Worm (Caenorhabditis elegans) whole organism, L3 larva: ENCODE data around the gene irld-14.

Experiments
- R02D3.7 ChIP-seq: fragments of 150-350 bp; optimal IDR thresholded peaks from 2 replicates; lab custom pipeline; 2014; ENCODE audit warnings: missing biosample characterization, missing genetic modification characterization
- ZK546.5 ChIP-seq: sonication (generic microtip); optimal IDR thresholded peaks from 2 replicates; lab custom pipeline; 2017; ENCODE audit warnings: missing biosample characterization, missing genetic modification characterization
- aly-2 ChIP-seq: fragments of 150-350 bp; optimal IDR thresholded peaks from 2 replicates; lab custom pipeline; 2014; ENCODE audit warnings: missing biosample characterization, missing genetic modification characterization
- ama-1 ChIP-seq: fragments of 150-350 bp; optimal IDR thresholded peaks from 2 replicates; lab custom pipeline; 2018
- ceh-16 ChIP-seq: sonication (generic microtip); optimal IDR thresholded peaks from 2 replicates; lab custom pipeline; 2017; ENCODE audit warnings: missing biosample characterization, missing genetic modification characterization
- ceh-28 ChIP-seq: fragments of 150-350 bp; optimal IDR thresholded peaks from 2 replicates; lab custom pipeline; 2014; ENCODE audit warnings: missing biosample characterization, missing genetic modification reagents, missing genetic modification characterization
- ceh-82 ChIP-seq: fragments of 150-350 bp; optimal IDR thresholded peaks from 2 replicates; lab custom pipeline; 2014; ENCODE audit warnings: missing biosample characterization, missing genetic modification characterization
- ceh-9 ChIP-seq: sonication (generic microtip); optimal IDR thresholded peaks from 2 replicates; lab custom pipeline; 2018; ENCODE audit warnings: missing biosample characterization, missing genetic modification characterization
- egl-5 ChIP-seq: fragments of 150-350 bp; optimal IDR thresholded peaks from 2 replicates; lab custom pipeline; 2017; ENCODE audit warnings: missing biosample characterization, missing genetic modification reagents, missing genetic modification characterization, inconsistent platforms
- elt-1 ChIP-seq: fragments of 150-350 bp; optimal IDR thresholded peaks from 2 replicates; lab custom pipeline; 2014; ENCODE audit warnings: missing biosample characterization, missing genetic modification characterization
- elt-2 ChIP-seq: sonication (generic microtip); optimal IDR thresholded peaks from 2 replicates; lab custom pipeline; 2016; ENCODE audit warnings: missing genetic modification reagents, mild to moderate bottlenecking, missing genetic modification characterization, missing compliant biosample characterization
- elt-3 ChIP-seq, 3 experiments: fragments of 150-350 bp in 1 of 3; sonication (generic microtip) in 2 of 3; optimal IDR thresholded peaks; 2 replicates in 2 of 3; 4 replicates in 1 of 3; lab custom pipeline; 2014 to 2017; ENCODE audit warnings: missing biosample characterization in 3 of 3, missing genetic modification characterization in 3 of 3
- eor-1 ChIP-seq, 2 experiments: fragments of 150-350 bp; optimal IDR thresholded peaks; 2 replicates each; lab custom pipeline; 2014 to 2018; ENCODE audit warnings: missing biosample characterization in 2 of 2, missing genetic modification characterization in 2 of 2
- fkh-10 ChIP-seq: sonication (generic microtip); optimal IDR thresholded peaks from 2 replicates; lab custom pipeline; 2017; ENCODE audit warnings: missing biosample characterization, missing genetic modification reagents, missing genetic modification characterization
- fkh-2 ChIP-seq: fragments of 150-350 bp; optimal IDR thresholded peaks from 2 replicates; lab custom pipeline; 2014; ENCODE audit warnings: missing biosample characterization, missing genetic modification reagents, missing genetic modification characterization
- lin-15B ChIP-seq: fragments of 150-350 bp; optimal IDR thresholded peaks from 2 replicates; lab custom pipeline; 2014; ENCODE audit warnings: missing biosample characterization, missing genetic modification characterization
- lin-39 ChIP-seq: fragments of 150-350 bp; optimal IDR thresholded peaks from 2 replicates; lab custom pipeline; 2018; ENCODE audit warnings: missing biosample characterization, missing genetic modification reagents, missing genetic modification characterization
- lsy-12 ChIP-seq: sonication (generic microtip); optimal IDR thresholded peaks from 2 replicates; lab custom pipeline; 2016; ENCODE audit warnings: mild to moderate bottlenecking, missing genetic modification characterization, missing compliant biosample characterization
- mdl-1 ChIP-seq: fragments of 150-350 bp; optimal IDR thresholded peaks from 2 replicates; lab custom pipeline; 2014; ENCODE audit warnings: missing biosample characterization, missing genetic modification characterization
- mml-1 ChIP-seq: fragments of 150-350 bp; sonication (generic microtip); optimal IDR thresholded peaks from 3 replicates; lab custom pipeline; 2014; ENCODE audit warnings: missing biosample characterization, missing genetic modification characterization
- nfya-1 ChIP-seq: sonication (generic microtip); optimal IDR thresholded peaks from 2 replicates; lab custom pipeline; 2017; ENCODE audit warnings: missing genetic modification characterization, mild to moderate bottlenecking, missing compliant biosample characterization, antibody characterized with exemption, moderate library complexity; ENCODE audit not compliant: insufficient read depth
- nhr-11 ChIP-seq: fragments of 150-350 bp; optimal IDR thresholded peaks from 2 replicates; lab custom pipeline; 2014; ENCODE audit warnings: missing biosample characterization, missing genetic modification characterization
- nhr-12 ChIP-seq: fragments of 150-350 bp; optimal IDR thresholded peaks from 2 replicates; lab custom pipeline; 2014; ENCODE audit warnings: missing biosample characterization, missing genetic modification characterization
- nhr-23 ChIP-seq: fragments of 150-350 bp; optimal IDR thresholded peaks from 2 replicates; lab custom pipeline; 2014; ENCODE audit warnings: missing biosample characterization, missing genetic modification reagents, missing genetic modification characterization
- nhr-237 ChIP-seq: fragments of 150-350 bp; optimal IDR thresholded peaks from 2 replicates; lab custom pipeline; 2014; ENCODE audit warnings: missing biosample characterization, missing genetic modification characterization
- nhr-43 ChIP-seq: sonication (generic microtip); optimal IDR thresholded peaks from 2 replicates; lab custom pipeline; 2016; ENCODE audit warnings: mild to moderate bottlenecking, missing genetic modification characterization, missing compliant biosample characterization; ENCODE audit not compliant: poor library complexity, severe bottlenecking
- nhr-67 ChIP-seq: fragments of 150-350 bp; optimal IDR thresholded peaks from 2 replicates; lab custom pipeline; 2014; ENCODE audit warnings: missing biosample characterization, missing genetic modification characterization
- nhr-76 ChIP-seq: fragments of 150-350 bp; sonication (generic microtip); optimal IDR thresholded peaks from 5 replicates; lab custom pipeline; 2014; ENCODE audit warnings: missing biosample characterization, missing genetic modification characterization
- pha-4 ChIP-seq: fragments of 150-350 bp; optimal IDR thresholded peaks from 2 replicates; lab custom pipeline; 2014; ENCODE audit warnings: missing biosample characterization, missing genetic modification reagents, missing genetic modification characterization
- pqm-1 ChIP-seq: fragments of 150-350 bp; optimal IDR thresholded peaks from 2 replicates; lab custom pipeline; 2017; ENCODE audit warnings: missing biosample characterization, missing genetic modification characterization, inconsistent platforms
- sea-2 ChIP-seq: fragments of 150-350 bp; sonication (generic microtip); optimal IDR thresholded peaks from 4 replicates; lab custom pipeline; 2014; ENCODE audit warnings: missing biosample characterization, missing genetic modification reagents, missing genetic modification characterization
- skn-1 ChIP-seq: fragments of 150-350 bp; optimal IDR thresholded peaks from 2 replicates; lab custom pipeline; 2014; ENCODE audit warnings: missing biosample characterization, missing genetic modification characterization
- snpc-4 ChIP-seq: fragments of 150-350 bp; optimal IDR thresholded peaks from 2 replicates; lab custom pipeline; 2014; ENCODE audit warnings: missing biosample characterization, missing genetic modification characterization
- tbx-2 ChIP-seq: sonication (generic microtip); optimal IDR thresholded peaks from 2 replicates; lab custom pipeline; 2016; ENCODE audit warnings: mild to moderate bottlenecking, missing genetic modification characterization, missing compliant biosample characterization
- unc-39 ChIP-seq: sonication (generic microtip); optimal IDR thresholded peaks from 4 replicates; lab custom pipeline; 2017; ENCODE audit warnings: missing biosample characterization, missing genetic modification characterization
- zag-1 ChIP-seq: fragments of 150-350 bp; optimal IDR thresholded peaks from 2 replicates; lab custom pipeline; 2014; ENCODE audit warnings: missing biosample characterization, missing genetic modification characterization
- ztf-11 ChIP-seq: fragments of 150-350 bp; optimal IDR thresholded peaks from 2 replicates; lab custom pipeline; 2014; ENCODE audit warnings: missing biosample characterization, missing genetic modification characterization
- ztf-4 ChIP-seq: fragments of 150-350 bp; optimal IDR thresholded peaks from 2 replicates; lab custom pipeline; 2014; ENCODE audit warnings: missing biosample characterization, missing genetic modification characterization

Gene irld-14

DNA sequence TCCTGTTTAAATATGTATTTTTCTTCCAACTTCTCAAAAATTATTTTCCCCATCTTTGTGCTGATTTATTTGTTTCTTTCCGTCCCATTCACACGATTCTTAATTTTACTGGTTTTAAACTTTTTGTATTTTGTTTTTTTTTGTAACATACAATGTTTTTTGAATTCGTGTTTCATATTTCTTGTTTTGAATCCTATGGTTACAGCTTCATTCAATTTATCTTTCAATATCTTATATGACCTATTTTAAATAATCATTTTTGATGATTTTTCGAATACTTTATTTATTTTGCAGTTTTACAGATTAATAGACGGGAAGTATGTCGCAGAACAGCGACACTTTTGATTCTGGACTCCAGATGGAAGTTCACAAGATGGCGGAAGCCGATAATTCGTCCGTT, 8.5 kb downstream of the irld-14 start, which contains the start of gene hrde-2:
Gene hrde-2 (plus strand): TSS at position 301 of the 400 bp plus-strand sequence.
- TF ChIP-seq nfya-1 (tag; lab: Kevin White, UChicago) (no peak), lsy-12 (tag; lab: Kevin White, UChicago) (no peak), egl-5 (no peak), nhr-12 (tag; lab: Kevin White, UChicago) (no peak), mdl-1 (tag; lab: Kevin White, UChicago) (no peak), ztf-4 (no peak), ceh-9 (tag; lab: Kevin White, UChicago) (no peak), skn-1 (no peak), mml-1 (tag; lab: Kevin White, UChicago) (no peak), eor-1 (tag; optimal IDR thresholded peaks at IDR 0.05; lab: Kevin White, UChicago) (no peak), zag-1 (tag; lab: Kevin White, UChicago) (no peak), pha-4 (tag; lab: Kevin White, UChicago) (no peak), lin-39 (tag; lab: Kevin White, UChicago) (no peak), nhr-11 (no peak)

DNA sequence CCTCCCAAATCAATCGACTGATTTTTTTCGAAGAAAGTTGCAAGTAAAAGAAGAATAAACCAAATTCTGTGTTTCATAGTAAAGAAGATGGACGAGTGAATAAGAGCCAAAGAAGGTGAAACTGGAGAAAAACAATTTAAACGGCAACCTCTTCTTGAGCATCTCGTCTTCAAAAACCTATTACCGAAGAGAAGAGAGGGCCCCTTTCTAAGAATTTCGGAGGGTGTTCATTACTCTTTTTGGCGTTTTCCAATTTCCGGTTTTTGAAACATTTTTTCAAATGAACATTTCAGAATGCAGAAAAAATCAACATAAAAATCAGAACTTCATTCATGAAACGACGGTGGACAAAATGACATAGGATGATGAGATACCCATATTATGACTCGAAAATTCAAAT, 15.2 kb downstream of the irld-14 start, which contains the start of gene nmr-2:
Gene nmr-2 (minus strand): TSS at position 101 of the 400 bp plus-strand sequence.
- TF ChIP-seq tbx-2 (tag; lab: Kevin White, UChicago), result no peak
- no peak for TF ChIP-seq nhr-76 (tag; lab: Kevin White, UChicago)
- no peak for TF ChIP-seq R02D3.7 (tag; lab: Kevin White, UChicago)
- TF ChIP-seq elt-2 (tag; lab: Kevin White, UChicago), result no peak
- TF ChIP-seq sea-2 (GFP tag; lab: Kevin White, UChicago), result no peak
- no peak for TF ChIP-seq snpc-4 (tag; lab: Kevin White, UChicago)
- no peak for TF ChIP-seq nhr-67
- no peak for TF ChIP-seq nhr-23 (tag; lab: Kevin White, UChicago)
- no peak for TF ChIP-seq nhr-12 (tag; lab: Kevin White, UChicago)
- TF ChIP-seq fkh-10 (GFP tag; lab: Kevin White, UChicago), result no peak

DNA sequence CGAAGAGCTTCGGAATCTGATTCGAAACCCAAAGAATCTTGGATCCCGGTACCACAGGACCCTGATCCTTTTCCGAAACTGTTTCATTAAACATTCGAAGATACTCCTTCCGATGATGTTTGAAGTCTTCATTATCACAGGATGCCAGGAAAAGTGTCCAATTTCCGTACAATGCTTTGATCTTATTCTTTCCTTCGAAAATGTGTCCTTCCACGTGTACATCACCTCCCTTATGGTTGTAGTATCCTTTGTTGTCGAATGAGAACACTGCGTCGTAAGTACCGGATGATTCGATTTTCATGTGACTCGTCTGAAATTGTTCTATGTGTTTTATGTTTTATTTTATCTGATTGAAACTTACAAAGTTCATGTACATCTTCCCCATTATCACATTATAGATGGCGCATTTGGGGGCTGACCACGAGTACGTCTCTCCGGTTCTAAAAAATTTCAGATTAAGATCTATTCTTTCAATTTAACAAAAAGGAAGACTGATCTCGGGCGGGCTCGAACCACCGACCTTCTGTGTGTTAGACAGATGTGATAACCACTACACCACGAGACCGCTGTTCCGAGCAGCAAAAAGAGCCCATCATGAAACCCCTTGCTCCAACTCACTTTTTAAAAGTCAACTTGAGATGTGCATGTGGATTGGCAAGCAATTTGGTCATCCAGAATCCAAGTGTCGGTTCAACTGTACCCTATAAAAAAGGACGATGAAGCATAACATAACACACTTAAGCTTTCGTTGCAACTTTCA, 16.4 kb downstream of the irld-14 start:
- TF ChIP-seq elt-2 (tag; lab: Kevin White, UChicago) (peak; percentile 30), ceh-16 (tag; lab: Kevin White, UChicago) (no peak), ama-1 (lab: Kevin White, UChicago) (peak; percentile 22), fkh-2 (no peak), zag-1 (tag; lab: Kevin White, UChicago) (no peak), pqm-1 (tag; lab: Kevin White, UChicago) (no peak), ztf-11 (tag; lab: Kevin White, UChicago) (no peak), elt-1 (peak; percentile 49), snpc-4 (tag; lab: Kevin White, UChicago) (no peak), ceh-82 (tag; lab: Kevin White, UChicago) (no peak), nfya-1 (tag; lab: Kevin White, UChicago) (peak; percentile 10), nhr-11 (no peak)
- TF ChIP-seq, all 47 proteins: peak for 4

- no peak for TF ChIP-seq nhr-67
- no peak for TF ChIP-seq unc-39
- TF ChIP-seq lin-15B (tag; lab: Kevin White, UChicago), result no peak
- TF ChIP-seq nhr-11, result no peak
- TF ChIP-seq nfya-1 (tag; lab: Kevin White, UChicago), result no peak
- TF ChIP-seq ztf-11 (tag; lab: Kevin White, UChicago), result no peak
- no peak for TF ChIP-seq mml-1 (tag; lab: Kevin White, UChicago)
- TF ChIP-seq ZK546.5 (tag; lab: Kevin White, UChicago), result no peak
- no peak for TF ChIP-seq R02D3.7 (tag; lab: Kevin White, UChicago)
- TF ChIP-seq nhr-76 (tag; lab: Kevin White, UChicago), result no peak
- TF ChIP-seq ceh-16 (tag; lab: Kevin White, UChicago), result no peak
- TF ChIP-seq mdl-1 (tag; lab: Kevin White, UChicago), result no peak
- no peak for TF ChIP-seq eor-1 (tag; optimal IDR thresholded peaks at IDR 0.05; lab: Kevin White, UChicago)
- no peak for TF ChIP-seq ceh-28 (tag; lab: Kevin White, UChicago)
- no peak for TF ChIP-seq lin-39 (tag; lab: Kevin White, UChicago)
- no peak for TF ChIP-seq fkh-2
- TF ChIP-seq aly-2 (tag; lab: Kevin White, UChicago), result no peak
- TF ChIP-seq nhr-43 (tag; lab: Kevin White, UChicago), result no peak
- no peak for TF ChIP-seq nhr-237 (tag; lab: Kevin White, UChicago)
- TF ChIP-seq elt-3 (tag; optimal IDR thresholded peaks at IDR 0.05; lab: Kevin White, UChicago), result no peak
Observed at ce11 chrV:15013328-15013727, 17.0 kb downstream of the irld-14 start.
